Fruit fly (Drosophila melanogaster) whole organism, embryonic: ENCODE measurements around the gene pr.
A peak's percentile ranks its signal among the peaks of the same experiment; 100 is the strongest.

ENCODE experiments used
- Asciz ChIP-seq: fragments of 200-800 bp; sonication (Bioruptor generic); optimal IDR thresholded peaks from 2 replicates; lab custom pipeline; 2017; ENCODE audit warnings: missing biosample characterization, mild to moderate bottlenecking, missing genetic modification characterization, missing genetic modification reagents
- B-H2 ChIP-seq: fragments of 200-800 bp; sonication (Bioruptor generic); optimal IDR thresholded peaks from 2 replicates; lab custom pipeline; 2018; ENCODE audit warnings: missing biosample characterization, mild to moderate bottlenecking, missing genetic modification characterization
- BtbVII ChIP-seq: fragments of 200-800 bp; sonication (Bioruptor generic); optimal IDR thresholded peaks from 3 replicates; lab custom pipeline; 2017; ENCODE audit warnings: missing biosample characterization, mild to moderate bottlenecking, missing genetic modification characterization
- CG11723 ChIP-seq: fragments of 200-800 bp; sonication (Bioruptor generic); optimal IDR thresholded peaks from 2 replicates; lab custom pipeline; 2017; ENCODE audit warnings: missing biosample characterization, mild to moderate bottlenecking, missing genetic modification characterization
- CG12236 ChIP-seq: fragments of 200-800 bp; sonication (Bioruptor generic); optimal IDR thresholded peaks from 2 replicates; lab custom pipeline; 2016; ENCODE audit warnings: missing biosample characterization, missing genetic modification characterization
- CG12942 ChIP-seq: fragments of 200-800 bp; sonication (Bioruptor generic); optimal IDR thresholded peaks from 3 replicates; lab custom pipeline; 2016; ENCODE audit warnings: missing biosample characterization, missing genetic modification characterization
- CG13424 ChIP-seq: fragments of 200-800 bp; sonication (Bioruptor generic); optimal IDR thresholded peaks from 2 replicates; lab custom pipeline; 2019; ENCODE audit warnings: missing biosample characterization, mild to moderate bottlenecking, missing genetic modification characterization, moderate library complexity
- CG14860 ChIP-seq: fragments of 200-800 bp; sonication (Bioruptor generic); IDR thresholded peaks from 3 replicates; pipeline ENCODE4 v1.3.6; 2022; ENCODE audit warnings: missing biosample characterization, missing genetic modification characterization; ENCODE audit not compliant: partially characterized antibody
- CG17361 ChIP-seq: fragments of 200-800 bp; sonication (Bioruptor generic); IDR thresholded peaks from 3 replicates; pipeline ENCODE4 v1.3.6; 2022; ENCODE audit warnings: missing biosample characterization, missing genetic modification characterization
- CG17385 ChIP-seq: fragments of 200-800 bp; sonication (Bioruptor generic); optimal IDR thresholded peaks from 3 replicates; lab custom pipeline; 2018; ENCODE audit warnings: missing biosample characterization, mild to moderate bottlenecking, missing genetic modification characterization
- CG18764 ChIP-seq: fragments of 200-800 bp; sonication (Bioruptor generic); optimal IDR thresholded peaks from 3 replicates; lab custom pipeline; 2016; ENCODE audit warnings: missing biosample characterization, missing genetic modification characterization
- CG2678 ChIP-seq: fragments of 200-800 bp; sonication (Bioruptor generic); optimal IDR thresholded peaks from 3 replicates; lab custom pipeline; 2019; ENCODE audit warnings: missing biosample characterization, mild to moderate bottlenecking, missing genetic modification characterization, moderate library complexity
- CG3065 ChIP-seq: fragments of 200-800 bp; sonication (Bioruptor generic); optimal IDR thresholded peaks from 2 replicates; lab custom pipeline; 2016; ENCODE audit warnings: missing biosample characterization, missing genetic modification characterization
- CG31365 ChIP-seq: fragments of 200-800 bp; sonication (Bioruptor generic); optimal IDR thresholded peaks from 2 replicates; lab custom pipeline; 2018; ENCODE audit warnings: missing biosample characterization, mild to moderate bottlenecking, missing genetic modification characterization
- CG32532 ChIP-seq: fragments of 200-800 bp; sonication (Bioruptor generic); IDR thresholded peaks from 2 replicates; pipeline ENCODE4 v1.3.6; 2022; ENCODE audit warnings: missing biosample characterization, missing genetic modification characterization
- CG3281 ChIP-seq: fragments of 200-800 bp; sonication (Bioruptor generic); optimal IDR thresholded peaks from 3 replicates; lab custom pipeline; 2017; ENCODE audit warnings: missing biosample characterization, mild to moderate bottlenecking, missing genetic modification characterization
- CG4617 ChIP-seq: fragments of 200-800 bp; sonication (Bioruptor generic); optimal IDR thresholded peaks from 3 replicates; lab custom pipeline; 2016; ENCODE audit warnings: missing biosample characterization, missing genetic modification characterization, borderline replicate concordance
- CG4730 ChIP-seq: fragments of 200-800 bp; sonication (Bioruptor generic); IDR thresholded peaks from 2 replicates; pipeline ENCODE4 v1.3.6; 2022; ENCODE audit warnings: missing biosample characterization, missing genetic modification characterization
- CG5245 ChIP-seq: fragments of 200-800 bp; sonication (Bioruptor generic); optimal IDR thresholded peaks from 3 replicates; lab custom pipeline; 2016; ENCODE audit warnings: missing biosample characterization, missing genetic modification characterization
- CG6791 ChIP-seq: fragments of 200-800 bp; sonication (Bioruptor generic); IDR thresholded peaks from 3 replicates; pipeline ENCODE4 v1.3.6; 2022; ENCODE audit warnings: missing biosample characterization, missing genetic modification characterization; ENCODE audit not compliant: partially characterized antibody
- CG7357 ChIP-seq: fragments of 200-800 bp; sonication (Bioruptor generic); IDR thresholded peaks from 3 replicates; pipeline ENCODE4 v1.3.6; 2022; ENCODE audit warnings: missing biosample characterization, missing genetic modification characterization
- Dref ChIP-seq: fragments of 200-800 bp; sonication (Bioruptor generic); IDR thresholded peaks from 2 replicates; pipeline ENCODE4 v1.3.6; 2022; ENCODE audit warnings: missing biosample characterization, missing genetic modification characterization
- Gsc ChIP-seq: fragments of 200-800 bp; sonication (Bioruptor generic); IDR thresholded peaks from 2 replicates; pipeline ENCODE4 v1.3.6; 2022; ENCODE audit warnings: missing biosample characterization, missing genetic modification characterization
- Hr51 ChIP-seq, 2 experiments: fragments of 200-800 bp; sonication (Bioruptor generic); optimal IDR thresholded peaks; 2 replicates in 1 of 2; 3 replicates in 1 of 2; lab custom pipeline; 2016 to 2018; ENCODE audit warnings: missing biosample characterization in 2 of 2, missing genetic modification characterization in 2 of 2, mild to moderate bottlenecking in 1 of 2, moderate library complexity in 1 of 2
- Med ChIP-seq: fragments of 200-800 bp; sonication (Bioruptor generic); peaks from one replicate; lab custom pipeline; 2016; ENCODE audit warnings: missing biosample characterization, missing genetic modification characterization, mild to moderate bottlenecking, inconsistent platforms, moderate library complexity
- Opbp ChIP-seq: fragments of 200-800 bp; sonication (Bioruptor generic); IDR thresholded peaks from 3 replicates; pipeline ENCODE4 v1.3.6; 2022; ENCODE audit warnings: missing biosample characterization, missing genetic modification characterization; ENCODE audit not compliant: partially characterized antibody
- Ravus ChIP-seq: fragments of 200-800 bp; sonication (Bioruptor generic); IDR thresholded peaks from 2 replicates; pipeline ENCODE4 v1.3.6; 2022; ENCODE audit warnings: missing biosample characterization, missing genetic modification characterization
- Six4 ChIP-seq: fragments of 200-800 bp; sonication (Bioruptor generic); optimal IDR thresholded peaks from 2 replicates; lab custom pipeline; 2016; ENCODE audit warnings: missing biosample characterization, missing genetic modification characterization
- amos ChIP-seq: fragments of 200-800 bp; sonication (Bioruptor generic); IDR thresholded peaks from 2 replicates; pipeline ENCODE4 v1.3.6; 2022; ENCODE audit warnings: missing biosample characterization, missing genetic modification characterization; ENCODE audit not compliant: partially characterized antibody
- bbx ChIP-seq: fragments of 200-800 bp; sonication (Bioruptor generic); IDR thresholded peaks from 2 replicates; pipeline ENCODE4 v1.3.6; 2022; ENCODE audit warnings: missing biosample characterization, missing genetic modification characterization; ENCODE audit not compliant: partially characterized antibody
- cad ChIP-seq: fragments of >200 bp; optimal IDR thresholded peaks from 2 replicates; lab custom pipeline; 2017; ENCODE audit warnings: missing biosample characterization, missing genetic modification characterization
- cas ChIP-seq: fragments of 200-800 bp; sonication (Bioruptor generic); IDR thresholded peaks from 2 replicates; pipeline ENCODE4 v1.3.6; 2022; ENCODE audit warnings: missing biosample characterization, missing genetic modification characterization
- dan ChIP-seq: fragments of 200-800 bp; sonication (Bioruptor generic); IDR thresholded peaks from 2 replicates; pipeline ENCODE4 v1.3.6; 2022; ENCODE audit warnings: missing biosample characterization, missing genetic modification characterization
- emc ChIP-seq: fragments of 200-800 bp; sonication (Bioruptor generic); optimal IDR thresholded peaks from 2 replicates; lab custom pipeline; 2016; ENCODE audit warnings: missing biosample characterization, missing genetic modification characterization
- ewg ChIP-seq: fragments of 200-800 bp; sonication (Bioruptor generic); optimal IDR thresholded peaks from 3 replicates; lab custom pipeline; 2017; ENCODE audit warnings: mild to moderate bottlenecking, missing biosample characterization, missing genetic modification reagents, missing genetic modification characterization
- gcm2 ChIP-seq: fragments of 200-800 bp; sonication (Bioruptor generic); optimal IDR thresholded peaks from 2 replicates; lab custom pipeline; 2016; ENCODE audit warnings: missing biosample characterization, missing genetic modification characterization
- hb ChIP-seq: fragments of 200-800 bp; sonication (Bioruptor generic); IDR thresholded peaks from 3 replicates; pipeline ENCODE4 v1.3.6; 2022; ENCODE audit warnings: missing biosample characterization, missing genetic modification characterization; ENCODE audit not compliant: partially characterized antibody
- inv ChIP-seq: fragments of 200-800 bp; sonication (Bioruptor generic); IDR thresholded peaks from 2 replicates; pipeline ENCODE4 v1.3.6; 2022; ENCODE audit warnings: missing biosample characterization, missing genetic modification characterization; ENCODE audit not compliant: partially characterized antibody
- lbe ChIP-seq: fragments of 200-800 bp; sonication (Bioruptor generic); optimal IDR thresholded peaks from 2 replicates; lab custom pipeline; 2016; ENCODE audit warnings: missing biosample characterization, mild to moderate bottlenecking, missing genetic modification characterization
- mirr ChIP-seq: fragments of 200-800 bp; sonication (Bioruptor generic); optimal IDR thresholded peaks from 3 replicates; lab custom pipeline; 2018; ENCODE audit warnings: missing biosample characterization, mild to moderate bottlenecking, missing genetic modification characterization
- mld ChIP-seq: fragments of 200-800 bp; sonication (Bioruptor generic); IDR thresholded peaks from 3 replicates; pipeline ENCODE4 v1.3.6; 2022; ENCODE audit warnings: missing biosample characterization, missing genetic modification characterization; ENCODE audit not compliant: partially characterized antibody
- onecut ChIP-seq: fragments of 200-800 bp; sonication (Bioruptor generic); IDR thresholded peaks from 2 replicates; pipeline ENCODE4 v1.3.6; 2022; ENCODE audit warnings: missing biosample characterization, missing genetic modification characterization
- prd ChIP-seq, 3 experiments: fragments of >200 bp in 2 of 3; fragments of 200-800 bp in 1 of 3; sonication (Bioruptor generic) in 1 of 3; optimal IDR thresholded peaks in 2 of 3; IDR thresholded peaks in 1 of 3; 2 replicates in 2 of 3; 3 replicates in 1 of 3; pipeline versions ENCODE4 v1.3.6 to Lab custom; 2017 to 2022; ENCODE audit warnings: missing biosample characterization in 1 of 3, missing genetic modification characterization in 1 of 3
- sisA ChIP-seq: fragments of 200-800 bp; sonication (Bioruptor generic); IDR thresholded peaks from 2 replicates; pipeline ENCODE4 v1.3.6; 2022; ENCODE audit warnings: missing biosample characterization, missing genetic modification characterization
- tap ChIP-seq: fragments of 200-800 bp; optimal IDR thresholded peaks from 3 replicates; lab custom pipeline; 2019; ENCODE audit warnings: missing biosample characterization, mild to moderate bottlenecking, missing genetic modification characterization, moderate library complexity
- tgo ChIP-seq: fragments of 200-800 bp; sonication (Bioruptor generic); IDR thresholded peaks from 3 replicates; pipeline ENCODE4 v1.3.6; 2022; ENCODE audit warnings: missing biosample characterization, missing genetic modification characterization
- tll ChIP-seq, 2 experiments: fragments of 200-800 bp in 1 of 2; fragments of >200 bp in 1 of 2; sonication (Bioruptor generic) in 1 of 2; optimal IDR thresholded peaks; 2 replicates each; lab custom pipeline; 2017 to 2019; ENCODE audit warnings: missing biosample characterization in 2 of 2, missing genetic modification characterization in 2 of 2, mild to moderate bottlenecking in 1 of 2, moderate library complexity in 1 of 2
- zen ChIP-seq: fragments of 200-800 bp; sonication (Bioruptor generic); optimal IDR thresholded peaks from 3 replicates; lab custom pipeline; 2018; ENCODE audit warnings: missing biosample characterization, mild to moderate bottlenecking, missing genetic modification characterization, moderate library complexity

The pr gene

dm6 chr2L:20075234-20075803, at the start of gene pr, which contains the start of gene neb (continued):
- peak in 1 of 2 experiments; percentile 34 for TF ChIP-seq tll (GFP tag; optimal IDR thresholded peaks at IDR 0.05; lab: Kevin White, UChicago)
- TF ChIP-seq CG32532, result peak; percentile 45; the same call in 1 of the 2 replicates
- peak; percentile 25 for TF ChIP-seq CG4617 (GFP tag; lab: Kevin White, UChicago)
- TF ChIP-seq lbe (GFP tag; lab: Kevin White, UChicago), result peak; percentile 52
- peak; percentile 51 for TF ChIP-seq CG12942
- peak; percentile 89 for TF ChIP-seq Med (GFP tag; lab: Kevin White, UChicago)
- TF ChIP-seq bbx, result no peak; the same call in 1 of the 2 replicates
- no peak for TF ChIP-seq prd (optimal IDR thresholded peaks at IDR 0.05; lab: Kevin White, UChicago)
- no peak for TF ChIP-seq prd (GFP tag; IDR thresholded peaks at IDR 0.05; lab: Robert Waterston, UW)
- no peak; the same call in 2 of the 3 replicates for TF ChIP-seq CG14860
- TF ChIP-seq cas, result 0 out of 2 replicates have a peak, but pooled peaks have one; percentile 12
- no peak for TF ChIP-seq gcm2 (GFP tag; lab: Kevin White, UChicago)
- no peak for TF ChIP-seq hb (GFP tag; lab: Robert Waterston, UW)
- TF ChIP-seq CG11723 (GFP tag; lab: Kevin White, UChicago), result no peak
- TF ChIP-seq CG3065 (GFP tag; lab: Kevin White, UChicago), result no peak
- peak; percentile 94 for TF ChIP-seq Dref (GFP tag; lab: Robert Waterston, UW)
- peak; percentile 42 for TF ChIP-seq CG5245 (GFP tag; lab: Kevin White, UChicago)
- TF ChIP-seq CG17361, result 0 out of 3 replicates have a peak, but pooled peaks have one; percentile 36
- peak; percentile 26 for TF ChIP-seq ewg
- TF ChIP-seq sisA, result peak; percentile 59
- TF ChIP-seq CG18764 (GFP tag; lab: Kevin White, UChicago), result no peak
- no peak for TF ChIP-seq CG12236 (GFP tag; lab: Kevin White, UChicago)
- TF ChIP-seq Hr51 (GFP tag; optimal IDR thresholded peaks at IDR 0.05; lab: Kevin White, UChicago), result peak; percentile 20 to 66
- TF ChIP-seq zen (tag; lab: Kevin White, UChicago), result peak; percentile 15
- no peak; the same call in 1 of the 2 replicates for TF ChIP-seq amos
- peak; percentile 30 for TF ChIP-seq CG17385
- peak; percentile 51 for TF ChIP-seq B-H2
- no peak for TF ChIP-seq dan (GFP tag; lab: Robert Waterston, UW)
- TF ChIP-seq CG31365 (tag; lab: Kevin White, UChicago), result no peak
- TF ChIP-seq inv (GFP tag; lab: Robert Waterston, UW), result peak; percentile 35; the same call in 1 of the 2 replicates
- no peak for TF ChIP-seq CG3281
- TF ChIP-seq CG4730, result no peak
- no peak for TF ChIP-seq mld (GFP tag; lab: Robert Waterston, UW)
- peak; percentile 2 for TF ChIP-seq emc (GFP tag; lab: Kevin White, UChicago)
- no peak for TF ChIP-seq CG6791
- peak; percentile 20 for TF ChIP-seq CG2678
- peak; percentile 54; the same call in 2 of the 3 replicates for TF ChIP-seq Opbp
- TF ChIP-seq Six4 (GFP tag; lab: Kevin White, UChicago), result no peak
- TF ChIP-seq Asciz, result no peak
- TF ChIP-seq tgo (GFP tag; lab: Robert Waterston, UW), result peak; percentile 56
- no peak for TF ChIP-seq cad (GFP tag; lab: Kevin White, UChicago)
- TF ChIP-seq onecut (GFP tag; lab: Robert Waterston, UW), result peak; percentile 54
- TF ChIP-seq CG7357 (GFP tag; lab: Robert Waterston, UW), result no peak
- TF ChIP-seq Ravus (GFP tag; lab: Robert Waterston, UW), result no peak; the same call in 1 of the 2 replicates
- no peak for TF ChIP-seq BtbVII (GFP tag; lab: Kevin White, UChicago)
- no peak for TF ChIP-seq tap (tag; lab: Kevin White, UChicago)
- no peak for TF ChIP-seq mirr (GFP tag; lab: Kevin White, UChicago)
- TF ChIP-seq CG13424 (tag; lab: Kevin White, UChicago), result peak; percentile 74
- TF ChIP-seq Gsc (GFP tag; lab: Robert Waterston, UW), result no peak
